Fruit fly (Drosophila melanogaster) whole organism, embryonic: Measurements from ENCODE around the gene CG9586.

Experiments
- Atf3 ChIP-seq: fragments of 200-800 bp; sonication (Bioruptor generic); optimal IDR thresholded peaks from 3 replicates; lab custom pipeline; 2016; ENCODE audit warnings: missing biosample characterization, missing genetic modification characterization
- Atf6 ChIP-seq: fragments of 200-800 bp; sonication (Bioruptor generic); IDR thresholded peaks from 2 replicates; pipeline ENCODE4 v1.3.6; 2022; ENCODE audit warnings: missing biosample characterization, missing genetic modification characterization
- Bdp1 ChIP-seq: fragments of 200-800 bp; sonication (Bioruptor generic); optimal IDR thresholded peaks from 3 replicates; lab custom pipeline; 2016; ENCODE audit warnings: missing biosample characterization, missing genetic modification characterization
- CG11504 ChIP-seq: fragments of 200-800 bp; sonication (Bioruptor generic); optimal IDR thresholded peaks from 3 replicates; lab custom pipeline; 2019; ENCODE audit warnings: missing biosample characterization, mild to moderate bottlenecking, missing genetic modification characterization, moderate library complexity
- CG12769 ChIP-seq: fragments of 200-800 bp; sonication (Bioruptor generic); optimal IDR thresholded peaks from 2 replicates; lab custom pipeline; 2019; ENCODE audit warnings: missing biosample characterization, mild to moderate bottlenecking, missing genetic modification characterization, moderate library complexity
- CG13287 ChIP-seq: fragments of 200-800 bp; sonication (Bioruptor generic); IDR thresholded peaks from 2 replicates; pipeline ENCODE4 v1.3.6; 2022; ENCODE audit warnings: missing biosample characterization, missing genetic modification characterization; ENCODE audit not compliant: partially characterized antibody
- CG15073 ChIP-seq: fragments of 200-800 bp; sonication (Bioruptor generic); optimal IDR thresholded peaks from 2 replicates; lab custom pipeline; 2016; ENCODE audit warnings: missing biosample characterization, missing genetic modification characterization
- CG1602 ChIP-seq: fragments of 200-800 bp; sonication (Bioruptor generic); optimal IDR thresholded peaks from 3 replicates; lab custom pipeline; 2016; ENCODE audit warnings: missing biosample characterization, missing genetic modification characterization
- CG1792 ChIP-seq: fragments of 200-800 bp; sonication (Bioruptor generic); optimal IDR thresholded peaks from 2 replicates; lab custom pipeline; 2016; ENCODE audit warnings: missing biosample characterization, missing genetic modification characterization
- CG2199 ChIP-seq: fragments of 200-800 bp; sonication (Bioruptor generic); IDR thresholded peaks from 3 replicates; pipeline ENCODE4 v1.3.6; 2022; ENCODE audit warnings: missing biosample characterization, missing genetic modification characterization
- CG2712 ChIP-seq: fragments of 200-800 bp; optimal IDR thresholded peaks from 3 replicates; lab custom pipeline; 2019; ENCODE audit warnings: missing biosample characterization, mild to moderate bottlenecking, missing genetic modification characterization, moderate library complexity
- CG32532 ChIP-seq: fragments of 200-800 bp; sonication (Bioruptor generic); IDR thresholded peaks from 2 replicates; pipeline ENCODE4 v1.3.6; 2022; ENCODE audit warnings: missing biosample characterization, missing genetic modification characterization
- CG43689 ChIP-seq: fragments of 200-800 bp; sonication (Bioruptor generic); IDR thresholded peaks from 2 replicates; pipeline ENCODE4 v1.3.6; 2022; ENCODE audit warnings: missing biosample characterization, missing genetic modification characterization
- CG6813 ChIP-seq: fragments of 200-800 bp; sonication (Bioruptor generic); optimal IDR thresholded peaks from 2 replicates; lab custom pipeline; 2017; ENCODE audit warnings: missing biosample characterization, missing genetic modification characterization, mild to moderate bottlenecking, moderate library complexity, missing genetic modification reagents
- CG7556 ChIP-seq: fragments of 200-800 bp; sonication (Bioruptor generic); optimal IDR thresholded peaks from 2 replicates; lab custom pipeline; 2017; ENCODE audit warnings: missing biosample characterization, mild to moderate bottlenecking, missing genetic modification characterization
- CG8290 ChIP-seq, 3 experiments: fragments of 200-800 bp; sonication (Bioruptor generic); optimal IDR thresholded peaks; 2 replicates each; lab custom pipeline; 2016 to 2019; ENCODE audit warnings: missing biosample characterization in 3 of 3, missing genetic modification characterization in 3 of 3, mild to moderate bottlenecking in 2 of 3, moderate library complexity in 1 of 3
- Dbx ChIP-seq: fragments of 200-800 bp; sonication (Bioruptor generic); IDR thresholded peaks from 3 replicates; pipeline ENCODE4 v1.3.6; 2022; ENCODE audit warnings: missing biosample characterization, missing genetic modification characterization
- Dek ChIP-seq: fragments of 200-800 bp; sonication (Bioruptor generic); optimal IDR thresholded peaks from 3 replicates; lab custom pipeline; 2019; ENCODE audit warnings: missing biosample characterization, mild to moderate bottlenecking, missing genetic modification characterization, moderate library complexity
- E2f2 ChIP-seq: fragments of 200-800 bp; sonication (Bioruptor generic); IDR thresholded peaks from 2 replicates; pipeline ENCODE4 v1.3.6; 2022; ENCODE audit warnings: missing biosample characterization, missing genetic modification characterization
- HLH4C ChIP-seq: fragments of 200-800 bp; sonication (Bioruptor generic); IDR thresholded peaks from 3 replicates; pipeline ENCODE4 v1.3.6; 2022; ENCODE audit warnings: missing biosample characterization, missing genetic modification characterization; ENCODE audit not compliant: partially characterized antibody
- HLH54F ChIP-seq: fragments of 200-800 bp; sonication (Bioruptor generic); optimal IDR thresholded peaks from 3 replicates; lab custom pipeline; 2016; ENCODE audit warnings: missing biosample characterization, missing genetic modification characterization
- Hand ChIP-seq: fragments of 200-800 bp; sonication (Bioruptor generic); optimal IDR thresholded peaks from 2 replicates; lab custom pipeline; 2017; ENCODE audit warnings: mild to moderate bottlenecking, missing biosample characterization, missing genetic modification reagents, missing genetic modification characterization
- Hr3 ChIP-seq: fragments of 200-800 bp; sonication (Bioruptor generic); optimal IDR thresholded peaks from 3 replicates; lab custom pipeline; 2016; ENCODE audit warnings: missing biosample characterization, missing genetic modification characterization
- Jarid2 ChIP-seq: fragments of 200-800 bp; sonication (Bioruptor generic); optimal IDR thresholded peaks from 3 replicates; lab custom pipeline; 2017; ENCODE audit warnings: mild to moderate bottlenecking, missing biosample characterization, missing genetic modification reagents, missing genetic modification characterization
- Lhr ChIP-seq: fragments of 200-800 bp; sonication (Bioruptor generic); optimal IDR thresholded peaks from 3 replicates; lab custom pipeline; 2017; ENCODE audit warnings: mild to moderate bottlenecking, missing biosample characterization, missing genetic modification reagents, missing genetic modification characterization
- Rx ChIP-seq: fragments of 200-800 bp; sonication (Bioruptor generic); IDR thresholded peaks from 2 replicates; pipeline ENCODE4 v1.3.6; 2022; ENCODE audit warnings: missing biosample characterization, missing genetic modification characterization
- Side ChIP-seq: fragments of 200-800 bp; sonication (Bioruptor generic); optimal IDR thresholded peaks from 2 replicates; lab custom pipeline; 2016; ENCODE audit warnings: missing biosample characterization, missing genetic modification characterization
- Vsx1 ChIP-seq: fragments of 200-800 bp; sonication (Bioruptor generic); optimal IDR thresholded peaks from 2 replicates; lab custom pipeline; 2017; ENCODE audit warnings: missing biosample characterization, mild to moderate bottlenecking, missing genetic modification characterization, missing genetic modification reagents
- abd-A ChIP-seq: fragments of 200-800 bp; sonication (Bioruptor generic); optimal IDR thresholded peaks from 3 replicates; lab custom pipeline; 2019; ENCODE audit warnings: missing biosample characterization, mild to moderate bottlenecking, missing genetic modification characterization, moderate library complexity
- bowl ChIP-seq: fragments of 200-800 bp; sonication (Bioruptor generic); IDR thresholded peaks from 2 replicates; pipeline ENCODE4 v1.3.6; 2022; ENCODE audit warnings: missing biosample characterization, missing genetic modification characterization
- ci ChIP-seq: fragments of 200-800 bp; sonication (Bioruptor generic); IDR thresholded peaks from 3 replicates; pipeline ENCODE4 v1.3.6; 2022; ENCODE audit warnings: missing biosample characterization, missing genetic modification characterization
- crol ChIP-seq: fragments of 200-800 bp; sonication (Bioruptor generic); IDR thresholded peaks from 2 replicates; pipeline ENCODE4 v1.3.6; 2022; ENCODE audit warnings: missing biosample characterization, missing genetic modification characterization
- dimm ChIP-seq: fragments of 200-800 bp; sonication (Bioruptor generic); IDR thresholded peaks from 2 replicates; pipeline ENCODE4 v1.3.6; 2022; ENCODE audit warnings: missing biosample characterization, missing genetic modification characterization
- disco-r ChIP-seq: fragments of 200-800 bp; sonication (Bioruptor generic); optimal IDR thresholded peaks from 2 replicates; lab custom pipeline; 2016; ENCODE audit warnings: missing biosample characterization, missing genetic modification characterization
- dysf ChIP-seq: fragments of 200-800 bp; sonication (Bioruptor generic); IDR thresholded peaks from 3 replicates; pipeline ENCODE4 v1.3.6; 2022; ENCODE audit warnings: missing biosample characterization, missing genetic modification characterization
- gcm ChIP-seq: fragments of 200-800 bp; sonication (Bioruptor generic); optimal IDR thresholded peaks from 2 replicates; lab custom pipeline; 2019; ENCODE audit warnings: missing biosample characterization, mild to moderate bottlenecking, missing genetic modification characterization, moderate library complexity
- gt ChIP-seq: fragments of 200-800 bp; sonication (Bioruptor generic); IDR thresholded peaks from 2 replicates; pipeline ENCODE4 v1.3.6; 2022; ENCODE audit warnings: missing biosample characterization, missing genetic modification characterization
- ham ChIP-seq: fragments of 200-800 bp; sonication (Bioruptor generic); IDR thresholded peaks from 2 replicates; pipeline ENCODE4 v1.3.6; 2022; ENCODE audit warnings: missing biosample characterization, missing genetic modification characterization
- lab ChIP-seq: fragments of 200-800 bp; sonication (Bioruptor generic); optimal IDR thresholded peaks from 3 replicates; lab custom pipeline; 2017; ENCODE audit warnings: missing biosample characterization, missing genetic modification characterization, mild to moderate bottlenecking, moderate library complexity, missing genetic modification reagents
- lmd ChIP-seq: fragments of 200-800 bp; sonication (Bioruptor generic); IDR thresholded peaks from 2 replicates; pipeline ENCODE4 v1.3.6; 2022; ENCODE audit warnings: missing biosample characterization, missing genetic modification characterization
- peb ChIP-seq: fragments of 200-800 bp; sonication (Bioruptor generic); IDR thresholded peaks from 2 replicates; pipeline ENCODE4 v1.3.6; 2022; ENCODE audit warnings: missing biosample characterization, missing genetic modification characterization
- row ChIP-seq: fragments of 200-800 bp; sonication (Bioruptor generic); IDR thresholded peaks from 3 replicates; pipeline ENCODE4 v1.3.6; 2022; ENCODE audit warnings: missing biosample characterization, missing genetic modification characterization
- sd ChIP-seq: fragments of 200-800 bp; sonication (Bioruptor generic); optimal IDR thresholded peaks from 3 replicates; lab custom pipeline; 2018; ENCODE audit warnings: missing biosample characterization, mild to moderate bottlenecking, missing genetic modification characterization, moderate library complexity
- seq ChIP-seq: fragments of 200-800 bp; sonication (Bioruptor generic); IDR thresholded peaks from 2 replicates; pipeline ENCODE4 v1.3.6; 2022; ENCODE audit warnings: missing biosample characterization, missing genetic modification characterization
- sqz ChIP-seq: fragments of 200-800 bp; sonication (Bioruptor generic); optimal IDR thresholded peaks from 3 replicates; lab custom pipeline; 2018; ENCODE audit warnings: missing biosample characterization, mild to moderate bottlenecking, missing genetic modification characterization
- sr ChIP-seq: fragments of 200-800 bp; sonication (Bioruptor generic); IDR thresholded peaks from 3 replicates; pipeline ENCODE4 v1.3.6; 2022; ENCODE audit warnings: missing biosample characterization, missing genetic modification characterization
- stc ChIP-seq: fragments of 200-800 bp; sonication (Bioruptor generic); IDR thresholded peaks from 2 replicates; pipeline ENCODE4 v1.3.6; 2022; ENCODE audit warnings: missing biosample characterization, missing genetic modification characterization
- stwl ChIP-seq: fragments of 200-800 bp; sonication (Bioruptor generic); optimal IDR thresholded peaks from 3 replicates; lab custom pipeline; 2018; ENCODE audit warnings: missing biosample characterization, mild to moderate bottlenecking, missing genetic modification characterization, moderate library complexity
- zf30C ChIP-seq: fragments of 200-800 bp; sonication (Bioruptor generic); optimal IDR thresholded peaks from 3 replicates; lab custom pipeline; 2018; ENCODE audit warnings: missing biosample characterization, mild to moderate bottlenecking, missing genetic modification characterization

CG9586 gene

DNA sequence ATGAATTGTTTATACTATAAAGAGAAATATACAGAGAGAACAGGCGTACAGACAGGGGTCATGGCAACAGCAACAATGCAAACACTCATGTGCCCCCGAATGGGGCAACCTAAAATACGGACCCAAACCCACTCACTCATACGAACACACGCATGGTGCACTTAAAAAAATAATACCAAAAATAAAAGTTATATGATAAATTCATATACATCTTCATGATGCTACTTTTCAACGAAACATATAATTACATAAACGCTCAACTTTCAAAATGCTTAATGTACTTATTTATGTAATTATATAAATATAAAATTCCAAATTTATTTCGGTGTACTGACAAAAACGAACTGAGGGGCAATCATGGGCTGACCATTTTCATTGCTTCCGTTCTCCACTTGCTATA, 33.1 kb downstream of the CG9586 start (continued):
- TF ChIP-seq Lhr (GFP tag; lab: Kevin White, UChicago) (peak; percentile 23), Hand (GFP tag; lab: Kevin White, UChicago) (no peak), stwl (tag; lab: Kevin White, UChicago) (peak; percentile 43), Dbx (GFP tag; lab: Robert Waterston, UW) (no peak), CG1792 (no peak), CG7556 (peak; percentile 78), disco-r (no peak), Atf6 (GFP tag; lab: Robert Waterston, UW) (no peak), row (GFP tag; lab: Robert Waterston, UW) (peak; percentile 82), CG13287 (GFP tag; lab: Robert Waterston, UW) (no peak), HLH54F (GFP tag; lab: Kevin White, UChicago) (no peak), gcm (GFP tag; lab: Kevin White, UChicago) (peak; percentile 86), lab (GFP tag; lab: Kevin White, UChicago) (peak; percentile 75), E2f2 (GFP tag; lab: Robert Waterston, UW) (peak; percentile 37; the same call in 1 of the 2 replicates), CG43689 (GFP tag; lab: Robert Waterston, UW) (no peak), Atf3 (GFP tag; lab: Kevin White, UChicago) (no peak), stc (GFP tag; lab: Robert Waterston, UW) (peak; percentile 71), Jarid2 (peak; percentile 35), lmd (GFP tag; lab: Robert Waterston, UW) (peak; percentile 60), bowl (GFP tag; lab: Robert Waterston, UW) (no peak), CG2712 (tag; lab: Kevin White, UChicago) (peak; percentile 94), zf30C (GFP tag; lab: Kevin White, UChicago) (peak; percentile 51), CG8290 (GFP tag; optimal IDR thresholded peaks at IDR 0.05; lab: Kevin White, UChicago) (peak; percentile 36), CG8290 (tag; optimal IDR thresholded peaks at IDR 0.05; lab: Kevin White, UChicago) (no peak), dimm (no peak), ci (GFP tag; lab: Robert Waterston, UW) (peak; percentile 78)

DNA sequence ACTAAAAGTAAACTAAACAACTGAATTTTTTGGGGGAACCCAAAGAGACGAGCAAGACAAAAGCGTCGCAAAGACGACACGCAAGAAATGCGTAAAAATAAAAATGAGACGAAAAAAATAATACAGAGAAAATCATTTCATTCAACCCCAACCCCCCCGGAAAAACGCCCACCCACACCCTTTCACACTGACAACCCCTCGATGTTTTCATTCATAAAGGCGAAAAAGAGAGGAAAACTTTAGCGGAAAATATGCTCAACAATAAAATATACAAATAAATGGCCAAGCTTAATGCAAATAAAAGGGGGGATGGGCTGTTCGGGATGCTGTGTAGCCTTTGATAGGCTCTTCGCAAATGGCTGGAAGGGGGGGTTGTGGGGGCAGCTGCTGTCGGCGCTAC, 35.4 kb downstream of the CG9586 start:
- no peak for TF ChIP-seq seq (GFP tag; lab: Robert Waterston, UW)
- TF ChIP-seq crol (GFP tag; lab: Robert Waterston, UW): peak; percentile 66; the same call in 1 of the 2 replicates
- 0 out of 3 replicates have a peak, but pooled peaks have one; percentile 11 for TF ChIP-seq CG2199 (GFP tag; lab: Robert Waterston, UW)
- TF ChIP-seq CG6813 (GFP tag; lab: Kevin White, UChicago): no peak
- peak; percentile 22 for TF ChIP-seq CG12769
- TF ChIP-seq Vsx1 (GFP tag; lab: Kevin White, UChicago): no peak
- no peak for TF ChIP-seq Hr3 (GFP tag; lab: Kevin White, UChicago)
- no peak for TF ChIP-seq CG11504 (tag; lab: Kevin White, UChicago)
- no peak for TF ChIP-seq Rx (GFP tag; lab: Robert Waterston, UW)
- TF ChIP-seq ham: no peak
- TF ChIP-seq Dek: no peak
- TF ChIP-seq sqz (GFP tag; lab: Kevin White, UChicago): peak; percentile 26
- TF ChIP-seq sd (tag; lab: Kevin White, UChicago): peak; percentile 15
- TF ChIP-seq abd-A (tag; lab: Kevin White, UChicago): peak; percentile 92
- no peak for TF ChIP-seq Bdp1
- no peak for TF ChIP-seq HLH4C (GFP tag; lab: Robert Waterston, UW)
- no peak for TF ChIP-seq CG32532 (GFP tag; lab: Robert Waterston, UW)
- TF ChIP-seq zf30C (GFP tag; lab: Kevin White, UChicago): no peak
- TF ChIP-seq gt: no peak
- no peak for TF ChIP-seq peb
- TF ChIP-seq Side (GFP tag; lab: Kevin White, UChicago): no peak
- TF ChIP-seq CG1602: no peak
- TF ChIP-seq dysf (GFP tag; lab: Robert Waterston, UW): no peak
- TF ChIP-seq CG15073 (GFP tag; lab: Kevin White, UChicago): no peak
- peak; percentile 84 for TF ChIP-seq sr
- TF ChIP-seq, all 482 proteins: peak for 7
